Worm (Caenorhabditis elegans): ENCODE results near the gene srh-68.

Gene srh-68

ce11 chrII:12508650-12509049 lies 1.5 kb downstream of the srh-68 start, which contains the start of gene srh-67:
Gene srh-67, plus strand, starts transcription at chrII:12508950.
- TF ChIP-seq attf-4 (tag; optimal IDR thresholded peaks at IDR 0.05) (no peak), lir-3 (tag; optimal IDR thresholded peaks at IDR 0.05) (no peak), D1046.2 (GFP tag; IDR thresholded peaks at IDR 0.05) (no peak), mdl-1 (tag; optimal IDR thresholded peaks at IDR 0.05) (no peak), dmd-9 (GFP tag; IDR thresholded peaks at IDR 0.05) (no peak), ztf-7 (tag; optimal IDR thresholded peaks at IDR 0.05) (no peak)

DNA sequence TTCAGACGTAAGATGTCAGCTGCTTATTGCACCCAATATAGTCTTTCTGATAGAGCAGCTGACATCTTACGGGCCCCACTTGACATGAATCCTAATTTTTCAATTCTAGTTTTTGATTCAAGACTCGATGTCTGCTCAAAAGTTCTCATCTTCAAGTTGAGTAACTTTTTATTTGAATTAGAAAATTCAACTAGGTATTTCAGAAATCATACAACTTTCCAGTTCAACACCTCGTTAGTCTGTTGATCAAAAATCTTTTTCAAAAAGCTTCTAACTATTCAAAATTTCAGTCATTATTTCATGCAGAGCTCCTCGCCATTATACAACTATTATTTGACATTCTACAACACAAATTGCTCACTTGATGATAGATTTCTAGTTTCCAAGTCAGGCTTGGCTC lies 4.7 kb downstream of the srh-68 start, which contains the start of gene srh-73:
Gene srh-73, plus strand, starts transcription at position 301 of the 400 bp plus-strand sequence.
- TF ChIP-seq nhr-28 (tag; optimal IDR thresholded peaks at IDR 0.05): no peak
- no peak for TF ChIP-seq lim-7 (GFP tag; IDR thresholded peaks at IDR 0.05)
- TF ChIP-seq ceh-28 (tag; optimal IDR thresholded peaks at IDR 0.05): no peak
- TF ChIP-seq mxl-2 (GFP tag; conservative IDR thresholded peaks at IDR 0.05): no peak
- no peak for TF ChIP-seq vab-7 (GFP tag; IDR thresholded peaks at IDR 0.05)
- TF ChIP-seq mes-2 (tag; optimal IDR thresholded peaks at IDR 0.05; ENCODE audit: poor library complexity, severe bottlenecking): no peak
- TF ChIP-seq lir-3 (tag; optimal IDR thresholded peaks at IDR 0.05): no peak
- TF ChIP-seq daf-8 (GFP tag; IDR thresholded peaks at IDR 0.05): no peak
- no peak for TF ChIP-seq T26A8.4 (GFP tag; IDR thresholded peaks at IDR 0.05)
- TF ChIP-seq madf-5 (GFP tag; IDR thresholded peaks at IDR 0.05): no peak
- TF ChIP-seq zip-2 (tag; optimal IDR thresholded peaks at IDR 0.05): no peak
- TF ChIP-seq F10B5.3 (tag; optimal IDR thresholded peaks at IDR 0.05): no peak
- TF ChIP-seq lin-29 (GFP tag; IDR thresholded peaks at IDR 0.05): no peak
- TF ChIP-seq nhr-102 (tag; optimal IDR thresholded peaks at IDR 0.05): no peak

DNA sequence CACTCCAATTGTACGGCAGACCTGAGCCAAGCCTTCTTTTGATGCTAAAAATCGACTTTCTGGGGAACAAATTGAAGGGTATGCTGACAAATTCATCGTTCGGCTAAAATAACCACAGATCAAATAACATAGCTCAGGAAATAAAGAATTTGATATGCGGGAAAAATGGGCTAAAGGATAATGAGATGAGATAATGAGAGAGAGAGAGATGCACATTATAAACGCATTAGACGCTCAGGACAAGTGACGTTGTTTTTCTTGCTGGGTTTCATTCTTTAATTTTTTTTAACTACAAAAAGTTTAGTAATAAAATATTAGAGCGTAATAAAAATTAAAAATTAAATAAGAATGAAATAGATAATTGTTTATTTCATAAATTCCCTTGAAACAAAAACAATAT lies 7.5 kb downstream of the srh-68 start, which contains the start of gene srh-69:
Gene srh-69, minus strand, starts transcription at position 101 of the 400 bp plus-strand sequence.
- TF ChIP-seq nhr-25 (tag; optimal IDR thresholded peaks at IDR 0.05; ENCODE audit: borderline replicate concordance, insufficient read depth): no peak
- no peak for TF ChIP-seq hlh-30 (tag; optimal IDR thresholded peaks at IDR 0.05; ENCODE audit: insufficient read depth)
- no peak for TF ChIP-seq mxl-2 (GFP tag; conservative IDR thresholded peaks at IDR 0.05)
- no peak for TF ChIP-seq zfp-2 (tag; optimal IDR thresholded peaks at IDR 0.05)
- TF ChIP-seq nhr-6 (tag; optimal IDR thresholded peaks at IDR 0.05): no peak
- TF ChIP-seq madf-9 (GFP tag; conservative IDR thresholded peaks at IDR 0.05): no peak
- TF ChIP-seq nhr-42 (GFP tag; IDR thresholded peaks at IDR 0.05): no peak
- no peak for TF ChIP-seq unc-130 (GFP tag; optimal IDR thresholded peaks at IDR 0.05)
- TF ChIP-seq T20F7.1 (GFP tag; optimal IDR thresholded peaks at IDR 0.05): no peak
- no peak for TF ChIP-seq F10B5.3 (tag; optimal IDR thresholded peaks at IDR 0.05)
- TF ChIP-seq F37D6.2 (tag; optimal IDR thresholded peaks at IDR 0.05): no peak
- TF ChIP-seq fkh-10 (GFP tag; optimal IDR thresholded peaks at IDR 0.05): no peak
- TF ChIP-seq ctbp-1 (GFP tag; IDR thresholded peaks at IDR 0.05): no peak

DNA sequence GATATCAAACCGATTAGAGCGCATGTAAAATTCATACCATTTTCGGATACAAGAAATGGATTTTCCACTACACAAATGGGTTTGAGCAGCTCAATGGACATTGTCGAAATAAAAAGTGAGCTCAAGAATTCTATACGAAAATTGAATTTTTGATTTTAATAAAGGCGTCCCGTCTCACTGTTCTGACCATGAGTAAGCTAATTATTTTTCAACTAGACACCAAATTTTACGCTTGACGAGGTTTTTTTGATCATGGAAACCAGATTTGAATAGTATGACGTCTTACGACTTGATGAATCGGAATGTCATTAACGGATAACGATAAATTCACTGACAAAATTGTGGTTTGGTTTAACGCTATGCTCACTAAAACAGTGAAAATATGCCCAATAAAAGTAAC lies 9.2 kb downstream of the srh-68 start, which contains the start of gene srh-61:
Gene srh-61, minus strand, starts transcription at position 101 of the 400 bp plus-strand sequence.
- TF ChIP-seq T20F7.1 (GFP tag; optimal IDR thresholded peaks at IDR 0.05) (no peak), lim-7 (GFP tag; IDR thresholded peaks at IDR 0.05) (no peak), unc-62 (GFP tag; optimal IDR thresholded peaks at IDR 0.05 in 1 of 2) (peak in 1 of 2 experiments; percentile 49), unc-62 (tag; optimal IDR thresholded peaks at IDR 0.05) (no peak)

ce11 chrII:12518008-12518407 lies 10.9 kb downstream of the srh-68 start:
- TF ChIP-seq ZK337.2 (GFP tag; IDR thresholded peaks at IDR 0.05): no peak
- TF ChIP-seq ztf-7 (tag; optimal IDR thresholded peaks at IDR 0.05): no peak
- TF ChIP-seq php-3 (GFP tag; IDR thresholded peaks at IDR 0.05): peak; percentile 38; the same call in 1 of the 2 replicates
- no peak for TF ChIP-seq T26A8.4 (GFP tag; IDR thresholded peaks at IDR 0.05)
- TF ChIP-seq pha-4 (GFP tag; IDR thresholded peaks at IDR 0.05): no peak
- TF ChIP-seq pha-4 (tag; optimal IDR thresholded peaks at IDR 0.05): no peak
- no peak for TF ChIP-seq F49E8.2 (tag; optimal IDR thresholded peaks at IDR 0.05; ENCODE audit: borderline replicate concordance)
- no peak for TF ChIP-seq dmd-8 (GFP tag; IDR thresholded peaks at IDR 0.05)
- peak; percentile 22 for TF ChIP-seq hlh-11 (tag; optimal IDR thresholded peaks at IDR 0.05)
- TF ChIP-seq daf-12 (tag; optimal IDR thresholded peaks at IDR 0.05): no peak
- no peak for TF ChIP-seq daf-16 (GFP tag; optimal IDR thresholded peaks at IDR 0.05)
- TF ChIP-seq daf-16 (tag; optimal IDR thresholded peaks at IDR 0.05): peak; percentile 45
- no peak for TF ChIP-seq ctbp-1 (GFP tag; IDR thresholded peaks at IDR 0.05)
- no peak for TF ChIP-seq cey-2 (tag; optimal IDR thresholded peaks at IDR 0.05; ENCODE audit: borderline replicate concordance, insufficient read depth)
- TF ChIP-seq arid-1 (GFP tag; conservative IDR thresholded peaks at IDR 0.05): no peak
- no peak for TF ChIP-seq lin-15B (tag; optimal IDR thresholded peaks at IDR 0.05)
